Fruit fly (Drosophila melanogaster) whole organism, embryonic: ENCODE results near the gene CG43799.

Experiments
- ATbp ChIP-seq: fragments of 200-800 bp; sonication (Bioruptor generic); optimal IDR thresholded peaks from 2 replicates; lab custom pipeline; 2017; ENCODE audit warnings: missing biosample characterization, mild to moderate bottlenecking, missing genetic modification characterization, missing genetic modification reagents
- Asciz ChIP-seq: fragments of 200-800 bp; sonication (Bioruptor generic); optimal IDR thresholded peaks from 2 replicates; lab custom pipeline; 2017; ENCODE audit warnings: missing biosample characterization, mild to moderate bottlenecking, missing genetic modification characterization, missing genetic modification reagents
- CG11456 ChIP-seq: fragments of 200-800 bp; sonication (Bioruptor generic); IDR thresholded peaks from 3 replicates; pipeline ENCODE4 v1.3.6; 2022; ENCODE audit warnings: missing biosample characterization, missing genetic modification characterization
- CG12219 ChIP-seq: fragments of 200-800 bp; sonication (Bioruptor generic); optimal IDR thresholded peaks from 3 replicates; lab custom pipeline; 2018; ENCODE audit warnings: missing biosample characterization, mild to moderate bottlenecking, missing genetic modification characterization
- CG13624 ChIP-seq: fragments of 200-800 bp; sonication (Bioruptor generic); optimal IDR thresholded peaks from 2 replicates; lab custom pipeline; 2016; ENCODE audit warnings: missing biosample characterization, missing genetic modification characterization
- CG13894 ChIP-seq: fragments of 200-800 bp; sonication (Bioruptor generic); optimal IDR thresholded peaks from 3 replicates; lab custom pipeline; 2018; ENCODE audit warnings: missing biosample characterization, mild to moderate bottlenecking, missing genetic modification characterization, moderate library complexity
- CG14014 ChIP-seq: fragments of 200-800 bp; sonication (Bioruptor generic); IDR thresholded peaks from 2 replicates; pipeline ENCODE4 v1.3.6; 2022; ENCODE audit warnings: missing biosample characterization, missing genetic modification characterization
- CG14441 ChIP-seq: fragments of 200-800 bp; sonication (Bioruptor generic); IDR thresholded peaks from 2 replicates; pipeline ENCODE4 v1.3.6; 2022; ENCODE audit warnings: missing biosample characterization, missing genetic modification characterization
- CG14965 ChIP-seq: fragments of 200-800 bp; sonication (Bioruptor generic); optimal IDR thresholded peaks from 2 replicates; lab custom pipeline; 2016; ENCODE audit warnings: missing biosample characterization, missing genetic modification characterization, borderline replicate concordance
- CG16863 ChIP-seq: fragments of 200-800 bp; sonication (Bioruptor generic); optimal IDR thresholded peaks from 3 replicates; lab custom pipeline; 2016; ENCODE audit warnings: missing biosample characterization, missing genetic modification characterization
- CG17385 ChIP-seq: fragments of 200-800 bp; sonication (Bioruptor generic); optimal IDR thresholded peaks from 3 replicates; lab custom pipeline; 2018; ENCODE audit warnings: missing biosample characterization, mild to moderate bottlenecking, missing genetic modification characterization
- CG18262 ChIP-seq: fragments of 200-800 bp; optimal IDR thresholded peaks from 3 replicates; lab custom pipeline; 2019; ENCODE audit warnings: missing biosample characterization, mild to moderate bottlenecking, missing genetic modification characterization, moderate library complexity
- CG2116 ChIP-seq: fragments of 200-800 bp; sonication (Bioruptor generic); optimal IDR thresholded peaks from 3 replicates; lab custom pipeline; 2018; ENCODE audit warnings: missing biosample characterization, mild to moderate bottlenecking, missing genetic modification characterization
- CG34224 ChIP-seq: fragments of 200-800 bp; sonication (Bioruptor generic); IDR thresholded peaks from 3 replicates; pipeline ENCODE4 v1.3.6; 2022; ENCODE audit warnings: missing biosample characterization, missing genetic modification characterization; ENCODE audit not compliant: partially characterized antibody
- CG3847 ChIP-seq: fragments of 200-800 bp; sonication (Bioruptor generic); IDR thresholded peaks from 2 replicates; pipeline ENCODE4 v1.3.6; 2022; ENCODE audit warnings: missing biosample characterization, missing genetic modification characterization
- CG4424 ChIP-seq: fragments of 200-800 bp; sonication (Bioruptor generic); optimal IDR thresholded peaks from 3 replicates; lab custom pipeline; 2016; ENCODE audit warnings: missing biosample characterization, missing genetic modification characterization
- CG6683 ChIP-seq: fragments of 200-800 bp; sonication (Bioruptor generic); optimal IDR thresholded peaks from 2 replicates; lab custom pipeline; 2017; ENCODE audit warnings: missing biosample characterization, mild to moderate bottlenecking, missing genetic modification characterization, missing genetic modification reagents
- CG7357 ChIP-seq: fragments of 200-800 bp; sonication (Bioruptor generic); IDR thresholded peaks from 3 replicates; pipeline ENCODE4 v1.3.6; 2022; ENCODE audit warnings: missing biosample characterization, missing genetic modification characterization
- CG9727 ChIP-seq: fragments of 200-800 bp; sonication (Bioruptor generic); optimal IDR thresholded peaks from 3 replicates; lab custom pipeline; 2017; ENCODE audit warnings: missing biosample characterization, mild to moderate bottlenecking, missing genetic modification characterization
- D19B ChIP-seq: fragments of 200-800 bp; sonication (Bioruptor generic); optimal IDR thresholded peaks from 2 replicates; lab custom pipeline; 2017; ENCODE audit warnings: missing biosample characterization, mild to moderate bottlenecking, missing genetic modification characterization
- Dll ChIP-seq: fragments of 200-800 bp; sonication (Bioruptor generic); IDR thresholded peaks from 4 replicates; pipeline ENCODE4 v1.3.6; 2022; ENCODE audit warnings: missing biosample characterization, missing genetic modification characterization; ENCODE audit not compliant: partially characterized antibody
- Dref ChIP-seq: fragments of 200-800 bp; sonication (Bioruptor generic); IDR thresholded peaks from 2 replicates; pipeline ENCODE4 v1.3.6; 2022; ENCODE audit warnings: missing biosample characterization, missing genetic modification characterization
- Elba2 ChIP-seq: fragments of 200-800 bp; sonication (Bioruptor generic); optimal IDR thresholded peaks from 3 replicates; lab custom pipeline; 2016; ENCODE audit warnings: missing biosample characterization, missing genetic modification characterization
- Med ChIP-seq: fragments of 200-800 bp; sonication (Bioruptor generic); peaks from one replicate; lab custom pipeline; 2016; ENCODE audit warnings: missing biosample characterization, missing genetic modification characterization, mild to moderate bottlenecking, inconsistent platforms, moderate library complexity
- NFAT ChIP-seq: fragments of 200-800 bp; sonication (Bioruptor generic); IDR thresholded peaks from 2 replicates; pipeline ENCODE4 v1.3.6; 2022; ENCODE audit warnings: missing biosample characterization, missing genetic modification characterization
- Opbp ChIP-seq: fragments of 200-800 bp; sonication (Bioruptor generic); IDR thresholded peaks from 3 replicates; pipeline ENCODE4 v1.3.6; 2022; ENCODE audit warnings: missing biosample characterization, missing genetic modification characterization; ENCODE audit not compliant: partially characterized antibody
- PHDP ChIP-seq: fragments of 200-800 bp; sonication (Bioruptor generic); optimal IDR thresholded peaks from 3 replicates; lab custom pipeline; 2018; ENCODE audit warnings: missing biosample characterization, mild to moderate bottlenecking, missing genetic modification characterization, moderate library complexity
- Sox100B ChIP-seq: fragments of 200-800 bp; sonication (Bioruptor generic); optimal IDR thresholded peaks from 3 replicates; lab custom pipeline; 2018; ENCODE audit warnings: missing biosample characterization, mild to moderate bottlenecking, missing genetic modification characterization
- Stat92E ChIP-seq, 3 experiments: fragments of >200 bp in 2 of 3; fragments of 200-800 bp in 1 of 3; sonication (Bioruptor generic) in 1 of 3; optimal IDR thresholded peaks; 2 replicates each; lab custom pipeline; 2017 to 2019; ENCODE audit warnings: missing biosample characterization in 3 of 3, missing genetic modification characterization in 3 of 3, mild to moderate bottlenecking in 1 of 3, moderate library complexity in 1 of 3
- TFAM ChIP-seq: fragments of 200-800 bp; sonication (Bioruptor generic); optimal IDR thresholded peaks from 2 replicates; lab custom pipeline; 2017; ENCODE audit warnings: missing biosample characterization, missing genetic modification characterization, inconsistent platforms
- abd-A ChIP-seq: fragments of 200-800 bp; sonication (Bioruptor generic); optimal IDR thresholded peaks from 3 replicates; lab custom pipeline; 2019; ENCODE audit warnings: missing biosample characterization, mild to moderate bottlenecking, missing genetic modification characterization, moderate library complexity
- bigmax ChIP-seq: fragments of 200-800 bp; sonication (Bioruptor generic); optimal IDR thresholded peaks from 2 replicates; lab custom pipeline; 2018; ENCODE audit warnings: missing biosample characterization, mild to moderate bottlenecking, missing genetic modification characterization
- bowl ChIP-seq: fragments of 200-800 bp; sonication (Bioruptor generic); IDR thresholded peaks from 2 replicates; pipeline ENCODE4 v1.3.6; 2022; ENCODE audit warnings: missing biosample characterization, missing genetic modification characterization
- bsh ChIP-seq, 2 experiments: fragments of 200-800 bp; sonication (Bioruptor generic); optimal IDR thresholded peaks; 2 replicates each; lab custom pipeline; 2017 to 2018; ENCODE audit warnings: mild to moderate bottlenecking in 2 of 2, missing biosample characterization in 2 of 2, missing genetic modification characterization in 2 of 2, moderate library complexity in 1 of 2
- corto ChIP-seq: fragments of 200-800 bp; sonication (Bioruptor generic); optimal IDR thresholded peaks from 2 replicates; lab custom pipeline; 2016; ENCODE audit warnings: missing biosample characterization, mild to moderate bottlenecking, missing genetic modification characterization, moderate library complexity
- da ChIP-seq: fragments of 200-800 bp; sonication (Bioruptor generic); optimal IDR thresholded peaks from 2 replicates; lab custom pipeline; 2016; ENCODE audit warnings: missing biosample characterization, missing genetic modification characterization
- emc ChIP-seq: fragments of 200-800 bp; sonication (Bioruptor generic); optimal IDR thresholded peaks from 2 replicates; lab custom pipeline; 2016; ENCODE audit warnings: missing biosample characterization, missing genetic modification characterization
- en ChIP-seq: fragments of 200-800 bp; sonication (Bioruptor generic); optimal IDR thresholded peaks from 2 replicates; lab custom pipeline; 2016; ENCODE audit warnings: missing biosample characterization, missing genetic modification characterization
- exex ChIP-seq: fragments of 200-800 bp; sonication (Bioruptor generic); optimal IDR thresholded peaks from 4 replicates; lab custom pipeline; 2018; ENCODE audit warnings: missing biosample characterization, mild to moderate bottlenecking, missing genetic modification characterization, moderate library complexity
- her ChIP-seq: fragments of 200-800 bp; sonication (Bioruptor generic); optimal IDR thresholded peaks from 2 replicates; lab custom pipeline; 2016; ENCODE audit warnings: missing biosample characterization, missing genetic modification characterization
- jigr1 ChIP-seq: fragments of 200-800 bp; sonication (Bioruptor generic); IDR thresholded peaks from 3 replicates; pipeline ENCODE4 v1.3.6; 2022; ENCODE audit warnings: missing biosample characterization, missing genetic modification characterization
- ken ChIP-seq: fragments of 200-800 bp; sonication (Bioruptor generic); IDR thresholded peaks from 3 replicates; pipeline ENCODE4 v1.3.6; 2022; ENCODE audit warnings: missing biosample characterization, missing genetic modification characterization
- lbe ChIP-seq: fragments of 200-800 bp; sonication (Bioruptor generic); optimal IDR thresholded peaks from 2 replicates; lab custom pipeline; 2016; ENCODE audit warnings: missing biosample characterization, mild to moderate bottlenecking, missing genetic modification characterization
- oc ChIP-seq: fragments of 200-800 bp; sonication (Bioruptor generic); optimal IDR thresholded peaks from 2 replicates; lab custom pipeline; 2018; ENCODE audit warnings: missing biosample characterization, mild to moderate bottlenecking, missing genetic modification characterization, moderate library complexity
- phol ChIP-seq: fragments of 200-800 bp; sonication (Bioruptor generic); optimal IDR thresholded peaks from 3 replicates; lab custom pipeline; 2018; ENCODE audit warnings: missing biosample characterization, mild to moderate bottlenecking, missing genetic modification characterization, moderate library complexity
- pzg ChIP-seq: fragments of 200-800 bp; sonication (Bioruptor generic); optimal IDR thresholded peaks from 3 replicates; lab custom pipeline; 2018; ENCODE audit warnings: missing biosample characterization, mild to moderate bottlenecking, missing genetic modification characterization, moderate library complexity
- sima ChIP-seq: fragments of 200-800 bp; sonication (Bioruptor generic); optimal IDR thresholded peaks from 2 replicates; lab custom pipeline; 2016; ENCODE audit warnings: missing biosample characterization, missing genetic modification characterization
- slp2 ChIP-seq: fragments of 200-800 bp; sonication (Bioruptor generic); optimal IDR thresholded peaks from 2 replicates; lab custom pipeline; 2016; ENCODE audit warnings: missing biosample characterization, missing genetic modification characterization
- usp ChIP-seq: fragments of >200 bp; optimal IDR thresholded peaks from 2 replicates; lab custom pipeline; 2017; ENCODE audit warnings: missing biosample characterization, missing genetic modification characterization
- zen2 ChIP-seq: fragments of 200-800 bp; sonication (Bioruptor generic); IDR thresholded peaks from 3 replicates; pipeline ENCODE4 v1.3.6; 2022; ENCODE audit warnings: missing biosample characterization, missing genetic modification characterization; ENCODE audit not compliant: partially characterized antibody

The CG43799 gene

DNA sequence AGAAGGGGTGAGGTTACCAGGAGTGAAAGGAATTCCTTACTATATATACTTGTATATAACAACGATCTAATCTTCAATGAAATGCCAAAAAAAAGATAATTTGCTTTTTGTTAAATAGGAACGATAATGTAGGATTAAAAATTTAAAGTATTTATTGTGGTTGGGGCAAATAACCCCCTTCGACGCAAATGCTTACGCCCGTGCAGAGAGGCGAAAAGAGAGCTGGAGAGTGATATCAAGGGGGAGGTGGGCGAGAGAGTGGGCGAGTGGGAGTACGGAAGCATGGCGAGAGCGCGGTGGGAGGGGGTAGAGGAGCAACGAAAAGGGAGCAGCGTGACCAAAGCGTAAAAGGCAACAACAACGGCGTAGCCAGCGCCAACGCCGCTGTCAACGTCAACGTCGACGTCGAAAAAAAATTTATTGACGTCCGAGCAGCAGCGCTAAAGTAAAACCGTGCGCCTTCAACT is 39.0 kb upstream of the CG43799 start (continued):
- TF ChIP-seq CG14965 (peak; percentile 40), en (GFP tag; lab: Kevin White, UChicago) (peak; percentile 87), Sox100B (GFP tag; lab: Kevin White, UChicago) (peak; percentile 98), da (GFP tag; lab: Kevin White, UChicago) (peak; percentile 93), CG14014 (peak; percentile 97), emc (GFP tag; lab: Kevin White, UChicago) (peak; percentile 92), bowl (peak; percentile 95), phol (tag; lab: Kevin White, UChicago) (peak; percentile 97), sima (GFP tag; lab: Kevin White, UChicago) (peak; percentile 72), usp (no peak), CG34224 (GFP tag; lab: Robert Waterston, UW) (no peak), slp2 (peak; percentile 97), her (GFP tag; lab: Kevin White, UChicago) (peak; percentile 90), D19B (GFP tag; lab: Kevin White, UChicago) (peak; percentile 91), CG16863 (GFP tag; lab: Kevin White, UChicago) (peak; percentile 97), Asciz (GFP tag; lab: Kevin White, UChicago) (peak; percentile 97), CG2116 (GFP tag; lab: Kevin White, UChicago) (peak; percentile 81), CG13894 (tag; lab: Kevin White, UChicago) (peak; percentile 96), CG3847 (GFP tag; lab: Robert Waterston, UW) (peak; percentile 98), CG18262 (peak; percentile 98), CG11456 (GFP tag; lab: Robert Waterston, UW) (peak; percentile 97), Dref (GFP tag; lab: Robert Waterston, UW) (peak; percentile 42; the same call in 1 of the 2 replicates), ATbp (GFP tag; lab: Kevin White, UChicago) (peak; percentile 99), CG4424 (peak; percentile 97), CG13624 (peak; percentile 96), NFAT (GFP tag; lab: Robert Waterston, UW) (peak; percentile 96), jigr1 (GFP tag; lab: Robert Waterston, UW) (peak; percentile 99), Stat92E (GFP tag; optimal IDR thresholded peaks at IDR 0.05; lab: Kevin White, UChicago) (peak in 1 of 3 experiments; percentile 88), CG12219 (peak; percentile 98), bsh (GFP tag; optimal IDR thresholded peaks at IDR 0.05; lab: Kevin White, UChicago) (peak; percentile 99), PHDP (tag; lab: Kevin White, UChicago) (peak; percentile 99), Med (peak; percentile 99), CG9727 (peak; percentile 97), CG17385 (GFP tag; lab: Kevin White, UChicago) (peak; percentile 97), exex (peak; percentile 90), Dll (no peak), zen2 (no peak), CG6683 (peak; percentile 96), TFAM (GFP tag; lab: Kevin White, UChicago) (peak; percentile 87), oc (tag; lab: Kevin White, UChicago) (peak; percentile 98), corto (GFP tag; lab: Kevin White, UChicago) (peak; percentile 93), pzg (GFP tag; lab: Kevin White, UChicago) (peak; percentile 22), lbe (GFP tag; lab: Kevin White, UChicago) (peak; percentile 97), CG7357 (GFP tag; lab: Robert Waterston, UW) (peak; percentile 94), Elba2 (GFP tag; lab: Kevin White, UChicago) (peak; percentile 52), bigmax (GFP tag; lab: Kevin White, UChicago) (peak; percentile 55), CG14441 (GFP tag; lab: Robert Waterston, UW) (peak; percentile 99), ken (peak; percentile 98), Opbp (GFP tag; lab: Robert Waterston, UW) (no peak), abd-A (peak; percentile 92)
